Worm (Caenorhabditis elegans) whole organism, mixed stage, embryonic: ENCODE data around the gene pes-1.

ENCODE experiments used
- blmp-1 ChIP-seq: fragments of 150-350 bp; optimal IDR thresholded peaks from 2 replicates; lab custom pipeline; 2014; ENCODE audit warnings: missing biosample characterization, missing genetic modification characterization
- ztf-11 ChIP-seq: fragments of 150-350 bp; optimal IDR thresholded peaks from 2 replicates; lab custom pipeline; 2014; ENCODE audit warnings: missing biosample characterization, missing genetic modification characterization

ce11 chrIV:4995842-4996241 lies 6.7 kb upstream of the pes-1 start, which contains the start of gene ssq-2:
- no peak for TF ChIP-seq blmp-1 (tag; lab: Kevin White, UChicago)
- no peak for TF ChIP-seq ztf-11 (tag; lab: Kevin White, UChicago)
